Fruit fly (Drosophila melanogaster) whole organism: Measurements from ENCODE around the gene CHKov2.

Source experiments
- CG8478 ChIP-seq: fragments of >200 bp; optimal IDR thresholded peaks from 2 replicates; lab custom pipeline; 2018; ENCODE audit warnings: inconsistent platforms
- Dll ChIP-seq: fragments of >200 bp; optimal IDR thresholded peaks from 2 replicates; lab custom pipeline; 2017
- pan ChIP-seq: fragments of >200 bp; optimal IDR thresholded peaks from 2 replicates; lab custom pipeline; 2017
- psq ChIP-seq: fragments of >200 bp; optimal IDR thresholded peaks from 2 replicates; lab custom pipeline; 2017

DNA sequence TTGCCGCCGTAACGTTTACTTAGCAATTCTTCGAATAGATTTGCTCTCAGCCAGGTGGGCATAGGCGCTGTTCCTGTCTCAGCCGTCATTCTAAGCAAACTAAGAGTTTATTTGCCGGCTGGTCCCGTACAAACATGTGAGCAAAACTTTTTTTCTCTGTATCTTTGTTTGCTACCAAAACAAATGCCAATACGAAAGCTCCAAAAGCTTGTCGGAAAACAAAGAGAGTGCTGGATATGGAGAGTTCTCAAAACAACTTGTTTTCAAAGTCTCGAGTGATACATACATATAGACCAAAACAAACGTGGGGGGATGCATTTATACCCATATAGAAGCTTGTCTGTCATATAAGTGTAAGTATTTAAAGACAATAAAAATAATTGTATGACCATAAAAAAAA, 15.0 kb downstream of the CHKov2 start, which contains the start of gene CG10559:
- no peak for TF ChIP-seq CG8478 (lab: Kevin White, UChicago)
- TF ChIP-seq psq (lab: Kevin White, UChicago): no peak
- no peak for TF ChIP-seq Dll
- no peak for TF ChIP-seq pan
